Fruit fly (Drosophila melanogaster): ENCODE results near the gene CG15141.

dm6 chr2L:17427929-17428456 is 17.6 kb downstream of the CG15141 start:
- TF ChIP-seq Sin3A (optimal IDR thresholded peaks at IDR 0.05) = no peak
- TF ChIP-seq h (optimal IDR thresholded peaks at IDR 0.05) = no peak

Measured in Kc167 (cell line).